Worm (Caenorhabditis elegans): Measurements from ENCODE around the gene F14H12.17.

DNA sequence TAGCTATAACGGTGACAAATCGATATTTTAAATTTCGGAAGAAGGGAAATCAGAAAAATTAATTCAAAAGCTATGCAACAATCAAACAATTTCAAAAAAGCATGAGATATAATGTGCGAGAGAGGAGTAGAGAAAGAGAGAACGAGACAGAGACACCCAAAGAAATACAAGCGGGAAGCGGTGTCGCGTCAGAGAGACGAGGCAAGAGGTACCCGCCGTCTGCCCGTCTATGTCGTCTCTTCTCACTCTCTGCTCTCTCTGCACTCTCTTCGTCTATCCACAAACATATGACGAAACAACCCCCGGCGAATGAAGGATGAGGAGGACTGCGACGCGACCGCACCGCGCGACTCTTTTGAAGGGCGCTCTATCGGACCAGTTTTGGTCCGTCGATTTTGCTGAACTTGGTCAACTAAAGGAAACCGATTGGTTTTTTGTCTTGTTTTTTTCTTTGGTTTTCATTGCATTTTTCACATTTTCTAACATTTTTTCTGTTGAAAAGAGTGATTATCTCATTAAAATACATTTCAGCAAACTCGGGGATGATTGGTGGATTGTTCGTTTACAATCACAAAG lies 25.8 kb upstream of the F14H12.17 start, which contains the start of gene dpy-23:
- TF ChIP-seq ceh-31 (tag; optimal IDR thresholded peaks at IDR 0.05) = peak; percentile 93
- TF ChIP-seq ama-1 (optimal IDR thresholded peaks at IDR 0.05) = no peak
- peak; percentile 90 for TF ChIP-seq ceh-34 (tag; optimal IDR thresholded peaks at IDR 0.05)

Data from whole organism, late embryonic.